Fruit fly (Drosophila melanogaster) whole organism, pupa: ENCODE results near the gene Noc2.

ENCODE experiments used
- CG10348 ChIP-seq: fragments of 200-800 bp; sonication (Bioruptor generic); IDR thresholded peaks from 2 replicates; pipeline ENCODE4 v1.3.6; 2022; ENCODE audit warnings: missing biosample characterization, missing genetic modification characterization
- CG12605 ChIP-seq: fragments of 200-800 bp; sonication (Bioruptor generic); IDR thresholded peaks from 2 replicates; pipeline ENCODE4 v1.3.6; 2022; ENCODE audit warnings: missing biosample characterization, missing genetic modification characterization
- CG13204 ChIP-seq: fragments of 200-800 bp; sonication (Bioruptor generic); optimal IDR thresholded peaks from 2 replicates; lab custom pipeline; 2018; ENCODE audit warnings: missing biosample characterization, mild to moderate bottlenecking, missing genetic modification characterization, moderate library complexity
- CG14655 ChIP-seq: fragments of 200-800 bp; sonication (Bioruptor generic); optimal IDR thresholded peaks from 3 replicates; lab custom pipeline; 2017; ENCODE audit warnings: mild to moderate bottlenecking, missing biosample characterization, missing genetic modification reagents, missing genetic modification characterization
- CG15710 ChIP-seq: fragments of 200-800 bp; sonication (Bioruptor generic); optimal IDR thresholded peaks from 2 replicates; lab custom pipeline; 2018; ENCODE audit warnings: missing biosample characterization, mild to moderate bottlenecking, missing genetic modification characterization, moderate library complexity
- CG17806 ChIP-seq: fragments of 200-800 bp; sonication (Bioruptor generic); optimal IDR thresholded peaks from 2 replicates; lab custom pipeline; 2018; ENCODE audit warnings: missing biosample characterization, mild to moderate bottlenecking, missing genetic modification characterization, moderate library complexity
- CG32121 ChIP-seq: fragments of 200-800 bp; sonication (Bioruptor generic); IDR thresholded peaks from 2 replicates; pipeline ENCODE4 v1.3.6; 2022; ENCODE audit warnings: missing biosample characterization, missing genetic modification characterization
- CG34367 ChIP-seq: fragments of 200-800 bp; sonication (Bioruptor generic); optimal IDR thresholded peaks from 2 replicates; lab custom pipeline; 2018; ENCODE audit warnings: missing biosample characterization, mild to moderate bottlenecking, missing genetic modification characterization
- CG4496 ChIP-seq: fragments of 200-800 bp; sonication (Bioruptor generic); IDR thresholded peaks from 3 replicates; pipeline ENCODE4 v1.3.6; 2022; ENCODE audit warnings: missing biosample characterization, missing genetic modification characterization
- CG8159 ChIP-seq: fragments of 200-800 bp; sonication (Bioruptor generic); optimal IDR thresholded peaks from 3 replicates; lab custom pipeline; 2018; ENCODE audit warnings: missing biosample characterization, mild to moderate bottlenecking, missing genetic modification characterization, moderate library complexity
- CG8301 ChIP-seq: fragments of 200-800 bp; sonication (Bioruptor generic); optimal IDR thresholded peaks from 2 replicates; lab custom pipeline; 2018; ENCODE audit warnings: missing biosample characterization, mild to moderate bottlenecking, missing genetic modification characterization
- CG9948 ChIP-seq: fragments of 200-800 bp; sonication (Bioruptor generic); optimal IDR thresholded peaks from 2 replicates; lab custom pipeline; 2018; ENCODE audit warnings: missing biosample characterization, mild to moderate bottlenecking, missing genetic modification characterization, moderate library complexity
- D1 ChIP-seq: fragments of 200-800 bp; sonication (Bioruptor generic); optimal IDR thresholded peaks from 2 replicates; lab custom pipeline; 2018; ENCODE audit warnings: missing biosample characterization, mild to moderate bottlenecking, missing genetic modification characterization, moderate library complexity
- EcR ChIP-seq: fragments of 200-800 bp; sonication (Bioruptor generic); optimal IDR thresholded peaks from 3 replicates; lab custom pipeline; 2019; ENCODE audit warnings: missing biosample characterization, missing genetic modification characterization, mild to moderate bottlenecking, moderate library complexity, missing genetic modification reagents
- Ets98B ChIP-seq: fragments of 200-800 bp; sonication (Bioruptor generic); IDR thresholded peaks from 2 replicates; pipeline ENCODE4 v1.3.6; 2022; ENCODE audit warnings: missing biosample characterization, missing genetic modification characterization
- Pif1A ChIP-seq: fragments of 200-800 bp; sonication (Bioruptor generic); optimal IDR thresholded peaks from 3 replicates; lab custom pipeline; 2016; ENCODE audit warnings: missing biosample characterization, missing genetic modification characterization
- Pif1B ChIP-seq: fragments of 200-800 bp; sonication (Bioruptor generic); optimal IDR thresholded peaks from 3 replicates; lab custom pipeline; 2016; ENCODE audit warnings: missing biosample characterization, missing genetic modification characterization
- Snoo ChIP-seq: fragments of 200-800 bp; sonication (Bioruptor generic); optimal IDR thresholded peaks from 3 replicates; lab custom pipeline; 2017; ENCODE audit warnings: missing biosample characterization, mild to moderate bottlenecking, missing genetic modification characterization, inconsistent platforms
- fd96Ca ChIP-seq: fragments of 200-800 bp; sonication (Bioruptor generic); IDR thresholded peaks from 3 replicates; pipeline ENCODE4 v1.3.6; 2022; ENCODE audit warnings: missing biosample characterization, missing genetic modification characterization
- gl ChIP-seq: fragments of 200-800 bp; sonication (Bioruptor generic); optimal IDR thresholded peaks from 2 replicates; lab custom pipeline; 2018; ENCODE audit warnings: missing biosample characterization, mild to moderate bottlenecking, missing genetic modification characterization
- rn ChIP-seq: fragments of 200-800 bp; sonication (Bioruptor generic); IDR thresholded peaks from 2 replicates; pipeline ENCODE4 v1.3.6; 2022; ENCODE audit warnings: missing biosample characterization, missing genetic modification characterization

The Noc2 gene

DNA sequence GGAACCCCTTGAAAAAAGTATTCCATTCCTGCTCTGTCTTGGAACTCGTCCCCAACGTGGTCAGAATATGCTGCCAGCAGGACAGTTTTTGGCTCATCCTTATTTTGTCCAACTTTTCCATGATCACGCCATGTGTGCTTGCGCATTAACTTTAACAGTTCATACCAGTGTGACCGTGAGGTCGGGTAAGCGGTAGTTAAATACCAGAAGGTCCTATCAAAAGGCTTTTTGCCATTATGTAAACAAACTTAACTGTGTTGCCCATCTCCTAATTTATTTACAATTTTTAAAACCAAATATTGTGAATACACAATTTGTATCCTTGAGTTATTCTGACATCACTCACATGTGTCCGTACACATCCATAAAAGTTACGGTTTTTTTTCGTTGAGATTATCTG lies 15.2 kb upstream of the Noc2 start, which contains the start of gene del:
Gene del, minus strand, starts transcription at position 305 of the 400 bp plus-strand sequence.
- TF ChIP-seq CG15710 (tag; lab: Kevin White, UChicago) (no peak), CG8301 (no peak), rn (GFP tag; lab: Robert Waterston, UW) (no peak), Ets98B (GFP tag; lab: Robert Waterston, UW) (no peak), CG12605 (GFP tag; lab: Robert Waterston, UW) (no peak), Pif1B (GFP tag; lab: Kevin White, UChicago) (no peak), CG13204 (GFP tag; lab: Kevin White, UChicago) (no peak), Pif1A (no peak), Snoo (no peak), CG10348 (GFP tag; lab: Robert Waterston, UW) (no peak), fd96Ca (GFP tag; lab: Robert Waterston, UW) (no peak), CG8159 (tag; lab: Kevin White, UChicago) (no peak), gl (tag; lab: Kevin White, UChicago) (no peak), CG9948 (tag; lab: Kevin White, UChicago) (no peak), D1 (tag; lab: Kevin White, UChicago) (no peak), CG32121 (GFP tag; lab: Robert Waterston, UW) (no peak), EcR (no peak)

DNA sequence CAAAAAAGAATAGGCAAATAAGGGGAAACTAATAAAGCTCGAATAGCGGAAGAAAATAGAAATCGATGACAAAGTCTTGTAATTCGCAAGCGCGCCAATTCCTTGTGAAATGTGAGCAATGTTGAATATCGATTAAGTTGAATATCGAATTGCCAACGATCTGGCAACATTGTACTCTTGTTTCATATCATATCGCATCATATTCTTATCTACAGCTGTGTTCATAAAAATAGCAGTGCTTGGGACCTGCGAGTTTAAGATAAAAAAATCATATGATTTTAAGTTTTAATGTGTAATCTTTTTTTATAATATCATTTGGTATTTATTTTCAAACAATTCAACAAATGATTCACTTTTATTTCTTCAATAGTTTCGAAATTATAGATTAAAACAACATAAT lies 14.4 kb upstream of the Noc2 start:
- TF ChIP-seq CG4496 (0 out of 3 replicates have a peak, but pooled peaks have one; percentile 17), EcR (no peak), CG15710 (tag; lab: Kevin White, UChicago) (peak; percentile 31), CG8159 (tag; lab: Kevin White, UChicago) (no peak), CG12605 (GFP tag; lab: Robert Waterston, UW) (peak; percentile 55), CG34367 (tag; lab: Kevin White, UChicago) (peak; percentile 8), gl (tag; lab: Kevin White, UChicago) (no peak), Snoo (peak; percentile 32), CG17806 (tag; lab: Kevin White, UChicago) (peak; percentile 49), Pif1B (GFP tag; lab: Kevin White, UChicago) (no peak), rn (GFP tag; lab: Robert Waterston, UW) (no peak)

- TF ChIP-seq Ets98B (GFP tag; lab: Robert Waterston, UW) (no peak), CG15710 (tag; lab: Kevin White, UChicago) (no peak), CG4496 (no peak), CG34367 (tag; lab: Kevin White, UChicago) (no peak), CG14655 (GFP tag; lab: Kevin White, UChicago) (no peak), CG8159 (tag; lab: Kevin White, UChicago) (no peak), CG17806 (tag; lab: Kevin White, UChicago) (no peak), CG12605 (GFP tag; lab: Robert Waterston, UW) (no peak), Pif1B (GFP tag; lab: Kevin White, UChicago) (no peak), fd96Ca (GFP tag; lab: Robert Waterston, UW) (no peak)
Measured at dm6 chr2L:21153844-21154243, 9.6 kb upstream of the Noc2 start.

DNA sequence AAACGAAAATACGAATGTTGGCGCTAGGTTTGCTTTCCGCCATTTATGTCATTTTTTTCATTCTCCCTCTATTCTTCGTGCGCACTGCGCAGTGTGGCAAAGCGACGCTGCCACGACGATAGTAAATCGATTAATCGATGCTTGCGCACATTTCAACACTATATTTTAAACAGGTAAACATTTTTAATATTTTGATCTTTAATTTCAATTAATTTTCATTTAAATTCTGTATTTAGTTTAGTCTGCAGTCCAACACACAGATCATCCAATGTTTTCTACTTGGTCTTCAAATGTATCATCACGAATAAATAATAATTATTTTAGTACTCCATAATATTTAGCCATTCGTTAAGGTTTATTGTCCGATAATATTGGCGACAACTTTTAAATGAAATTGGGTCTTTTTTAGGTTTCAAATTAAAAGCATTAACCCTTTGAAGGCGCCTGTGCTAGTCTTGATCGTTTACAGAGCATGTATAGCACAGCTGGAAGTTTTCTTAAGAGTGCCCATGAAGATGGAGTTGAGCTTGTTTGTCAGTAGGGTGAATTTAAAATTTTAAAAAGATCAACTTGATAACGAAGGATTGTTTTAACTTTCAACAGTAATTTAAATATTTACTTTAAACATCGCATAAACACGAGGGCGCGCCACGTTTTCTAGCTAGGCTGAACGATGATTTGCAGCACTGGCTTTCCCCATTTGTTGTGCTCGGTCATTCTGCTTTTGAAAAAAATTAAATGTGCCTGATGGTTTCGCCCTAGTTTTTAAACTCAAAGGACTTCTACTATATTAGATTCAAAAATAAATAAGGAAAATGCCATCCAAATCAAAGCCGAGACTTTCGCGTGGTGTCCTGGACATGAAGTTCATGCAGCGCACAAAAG lies 7.0 kb upstream of the Noc2 start, which contains the start of the genes Mpp6 and E2f2:
Gene Mpp6, plus strand, starts transcription at position 133 of the 885 bp plus-strand sequence.
Gene E2f2, minus strand, starts transcription at position 594 of the 885 bp plus-strand sequence.
- TF ChIP-seq rn (GFP tag; lab: Robert Waterston, UW) (peak; percentile 31; the same call in 1 of the 2 replicates), CG8301 (no peak), CG8159 (tag; lab: Kevin White, UChicago) (no peak), Snoo (peak; percentile 27), Ets98B (GFP tag; lab: Robert Waterston, UW) (peak; percentile 29; the same call in 1 of the 2 replicates), Pif1A (no peak), CG15710 (tag; lab: Kevin White, UChicago) (peak; percentile 4), Pif1B (GFP tag; lab: Kevin White, UChicago) (no peak), gl (tag; lab: Kevin White, UChicago) (no peak), CG9948 (tag; lab: Kevin White, UChicago) (no peak), D1 (tag; lab: Kevin White, UChicago) (no peak), CG12605 (GFP tag; lab: Robert Waterston, UW) (no peak)

dm6 chr2L:21158554-21158953 lies 4.9 kb upstream of the Noc2 start, which contains the start of the genes Coq3 and Pld3:
Gene Coq3, minus strand, starts transcription at chr2L:21158611.
Gene Pld3, plus strand, starts transcription at chr2L:21158847.
- TF ChIP-seq D1 (tag; lab: Kevin White, UChicago), result no peak
- TF ChIP-seq Pif1B (GFP tag; lab: Kevin White, UChicago), result peak; percentile 97
- peak; percentile 93 for TF ChIP-seq fd96Ca (GFP tag; lab: Robert Waterston, UW)
- peak; percentile 91 for TF ChIP-seq CG32121 (GFP tag; lab: Robert Waterston, UW)
- peak; percentile 96 for TF ChIP-seq CG4496
- TF ChIP-seq CG9948 (tag; lab: Kevin White, UChicago), result peak; percentile 84
- TF ChIP-seq CG8159 (tag; lab: Kevin White, UChicago), result peak; percentile 91
- peak; percentile 80 for TF ChIP-seq CG12605 (GFP tag; lab: Robert Waterston, UW)
- TF ChIP-seq CG10348 (GFP tag; lab: Robert Waterston, UW), result no peak
- peak; percentile 94 for TF ChIP-seq Snoo
- peak; percentile 14 for TF ChIP-seq EcR
- TF ChIP-seq CG15710 (tag; lab: Kevin White, UChicago), result peak; percentile 91
- TF ChIP-seq CG17806 (tag; lab: Kevin White, UChicago), result peak; percentile 92
- TF ChIP-seq gl (tag; lab: Kevin White, UChicago), result peak; percentile 79
- TF ChIP-seq CG14655 (GFP tag; lab: Kevin White, UChicago), result no peak
- no peak for TF ChIP-seq CG13204 (GFP tag; lab: Kevin White, UChicago)
- TF ChIP-seq Pif1A, result no peak
- peak; percentile 93 for TF ChIP-seq Ets98B (GFP tag; lab: Robert Waterston, UW)
- TF ChIP-seq CG34367 (tag; lab: Kevin White, UChicago), result peak; percentile 83
- TF ChIP-seq CG8301, result peak; percentile 89
- peak; percentile 82 for TF ChIP-seq rn (GFP tag; lab: Robert Waterston, UW)
